Worm (Caenorhabditis elegans) whole organism, L4 larva: ENCODE measurements around the gene C25E10.16.
A peak's percentile ranks its signal among the peaks of the same experiment; 100 is the strongest.

Experiments
- F10B5.3 ChIP-seq: sonication (generic microtip); optimal IDR thresholded peaks from 2 replicates; lab custom pipeline; 2016; ENCODE audit warnings: mild to moderate bottlenecking, missing genetic modification characterization, missing compliant biosample characterization
- F37D6.2 ChIP-seq: sonication (generic microtip); optimal IDR thresholded peaks from 2 replicates; lab custom pipeline; 2016; ENCODE audit warnings: mild to moderate bottlenecking, missing genetic modification characterization, missing compliant biosample characterization
- F44E2.7 ChIP-seq: fragments of 200-800 bp; sonication (Bioruptor generic); IDR thresholded peaks from 2 replicates; pipeline ENCODE4 v2.1.2; 2022; ENCODE audit warnings: missing genetic modification characterization, missing compliant biosample characterization
- F49E8.2 ChIP-seq: sonication (generic microtip); optimal IDR thresholded peaks from 2 replicates; lab custom pipeline; 2016; ENCODE audit warnings: missing compliant biosample characterization, mild to moderate bottlenecking, missing genetic modification characterization, borderline replicate concordance
- T20F7.1 ChIP-seq: fragments of 200-800 bp; sonication (Bioruptor generic); optimal IDR thresholded peaks from 2 replicates; lab custom pipeline; 2018; ENCODE audit warnings: mild to moderate bottlenecking, missing genetic modification characterization, missing compliant biosample characterization
- Y75B8A.6 ChIP-seq: fragments of 200-800 bp; sonication (Bioruptor generic); IDR thresholded peaks from 2 replicates; pipeline ENCODE4 v1.3.6; 2022; ENCODE audit warnings: missing genetic modification reagents, missing genetic modification characterization, missing compliant biosample characterization
- ZK546.5 ChIP-seq, 2 experiments: sonication (generic microtip); optimal IDR thresholded peaks; 2 replicates each; lab custom pipeline; 2017; ENCODE audit warnings: missing biosample characterization in 2 of 2, missing genetic modification characterization in 2 of 2
- aha-1 ChIP-seq: fragments of 150-350 bp; peaks from one replicate; lab custom pipeline; 2014; ENCODE audit warnings: missing biosample characterization, missing genetic modification characterization
- aly-2 ChIP-seq: sonication (generic microtip); optimal IDR thresholded peaks from 2 replicates; lab custom pipeline; 2018; ENCODE audit warnings: missing biosample characterization, missing genetic modification characterization
- ama-1 ChIP-seq: fragments of 150-350 bp; optimal IDR thresholded peaks from 2 replicates; lab custom pipeline; 2014; ENCODE audit warnings: inconsistent platforms, mixed read lengths
- attf-4 ChIP-seq: sonication (generic microtip); optimal IDR thresholded peaks from 3 replicates; lab custom pipeline; 2017; ENCODE audit warnings: missing biosample characterization, missing genetic modification characterization
- ceh-44 ChIP-seq: fragments of 200-800 bp; sonication (Bioruptor generic); IDR thresholded peaks from 2 replicates; pipeline ENCODE4 v1.3.6; 2022; ENCODE audit warnings: missing genetic modification reagents, missing genetic modification characterization, missing compliant biosample characterization
- ceh-62 ChIP-seq: sonication (generic microtip); optimal IDR thresholded peaks from 2 replicates; lab custom pipeline; 2017; ENCODE audit warnings: missing biosample characterization, missing genetic modification characterization
- daf-16 ChIP-seq, 3 experiments: sonication (generic microtip); optimal IDR thresholded peaks; 2 replicates each; lab custom pipeline; 2016 to 2017; ENCODE audit warnings: missing genetic modification characterization in 3 of 3, missing genetic modification reagents in 3 of 3, mild to moderate bottlenecking in 2 of 3, missing compliant biosample characterization in 2 of 3, missing biosample characterization in 1 of 3, moderate library complexity in 1 of 3
- dmd-6 ChIP-seq: fragments of 200-800 bp; sonication (Bioruptor generic); IDR thresholded peaks from 2 replicates; pipeline ENCODE4 v1.3.6; 2022; ENCODE audit warnings: missing genetic modification reagents, missing genetic modification characterization, missing compliant biosample characterization
- dmd-8 ChIP-seq: fragments of 200-800 bp; sonication (Bioruptor generic); IDR thresholded peaks from 2 replicates; pipeline ENCODE4 v1.3.6; 2022; ENCODE audit warnings: missing genetic modification characterization, missing compliant biosample characterization
- dve-1 ChIP-seq: sonication (generic microtip); optimal IDR thresholded peaks from 2 replicates; lab custom pipeline; 2017; ENCODE audit warnings: antibody characterized with exemption, mild to moderate bottlenecking, missing genetic modification characterization, missing compliant biosample characterization; ENCODE audit not compliant: insufficient read depth
- egl-43 ChIP-seq: fragments of 200-800 bp; sonication (Bioruptor generic); IDR thresholded peaks from 2 replicates; pipeline ENCODE4 v1.3.6; 2022; ENCODE audit warnings: missing genetic modification reagents, missing genetic modification characterization, missing compliant biosample characterization
- gei-8 ChIP-seq: fragments of 200-800 bp; sonication (Bioruptor generic); optimal IDR thresholded peaks from 2 replicates; lab custom pipeline; 2018; ENCODE audit warnings: mild to moderate bottlenecking, missing genetic modification characterization, missing compliant biosample characterization
- lin-1 ChIP-seq: fragments of 200-800 bp; sonication (Bioruptor generic); IDR thresholded peaks from 2 replicates; pipeline ENCODE4 v1.3.6; 2022; ENCODE audit warnings: missing genetic modification reagents, missing genetic modification characterization, missing compliant biosample characterization
- lin-13 ChIP-seq: fragments of 150-350 bp; optimal IDR thresholded peaks from 2 replicates; lab custom pipeline; 2014; ENCODE audit warnings: missing biosample characterization, missing genetic modification reagents, missing genetic modification characterization
- lin-38 ChIP-seq: fragments of 200-800 bp; sonication (Bioruptor generic); IDR thresholded peaks from 2 replicates; pipeline ENCODE4 v1.3.6; 2022; ENCODE audit warnings: missing genetic modification reagents, missing genetic modification characterization, missing compliant biosample characterization
- madf-5 ChIP-seq, 2 experiments: fragments of 200-800 bp; sonication (Bioruptor generic); IDR thresholded peaks; 2 replicates each; pipeline ENCODE4 v1.3.6; 2022; ENCODE audit warnings: missing compliant biosample characterization in 2 of 2, missing genetic modification characterization in 2 of 2
- mdl-1 ChIP-seq, 2 experiments: fragments of 150-350 bp in 1 of 2; sonication (generic microtip) in 1 of 2; optimal IDR thresholded peaks; 2 replicates each; lab custom pipeline; 2014 to 2017; ENCODE audit warnings: missing biosample characterization in 2 of 2, missing genetic modification characterization in 2 of 2
- mep-1 ChIP-seq: fragments of 150-350 bp; sonication (generic microtip); optimal IDR thresholded peaks from 3 replicates; lab custom pipeline; 2014; ENCODE audit warnings: missing biosample characterization, missing genetic modification characterization
- mxl-3 ChIP-seq: fragments of 200-800 bp; sonication (Bioruptor generic); optimal IDR thresholded peaks from 2 replicates; lab custom pipeline; 2018; ENCODE audit warnings: mild to moderate bottlenecking, missing genetic modification characterization, missing compliant biosample characterization
- nhr-102 ChIP-seq: sonication (generic microtip); optimal IDR thresholded peaks from 2 replicates; lab custom pipeline; 2016; ENCODE audit warnings: mild to moderate bottlenecking, missing genetic modification characterization, moderate library complexity, missing compliant biosample characterization
- nhr-25 ChIP-seq: sonication (generic microtip); optimal IDR thresholded peaks from 2 replicates; lab custom pipeline; 2017; ENCODE audit warnings: missing genetic modification characterization, mild to moderate bottlenecking, missing compliant biosample characterization, antibody characterized with exemption, moderate library complexity, borderline replicate concordance; ENCODE audit not compliant: insufficient read depth
- nhr-28 ChIP-seq: fragments of 150-350 bp; optimal IDR thresholded peaks from 2 replicates; lab custom pipeline; 2014; ENCODE audit warnings: missing biosample characterization, missing genetic modification characterization
- nhr-41 ChIP-seq: fragments of 200-800 bp; sonication (Bioruptor generic); IDR thresholded peaks from 2 replicates; pipeline ENCODE4 v1.3.6; 2022; ENCODE audit warnings: missing genetic modification reagents, missing genetic modification characterization, missing compliant biosample characterization
- nhr-6 ChIP-seq: fragments of 150-350 bp; optimal IDR thresholded peaks from 2 replicates; lab custom pipeline; 2014; ENCODE audit warnings: missing biosample characterization, missing genetic modification characterization
- nhr-76 ChIP-seq: fragments of 150-350 bp; optimal IDR thresholded peaks from 2 replicates; lab custom pipeline; 2014; ENCODE audit warnings: missing biosample characterization, missing genetic modification characterization
- pha-4 ChIP-seq, 2 experiments: fragments of 150-350 bp in 1 of 2; fragments of 200-800 bp in 1 of 2; sonication (Bioruptor generic) in 1 of 2; IDR thresholded peaks in 1 of 2; optimal IDR thresholded peaks in 1 of 2; 2 replicates each; pipeline versions ENCODE4 v1.3.6 to Lab custom; 2014 to 2022; ENCODE audit warnings: missing genetic modification characterization in 2 of 2, missing genetic modification reagents in 2 of 2, missing biosample characterization in 1 of 2, missing compliant biosample characterization in 1 of 2
- php-3 ChIP-seq: fragments of 200-800 bp; sonication (Bioruptor generic); IDR thresholded peaks from 2 replicates; pipeline ENCODE4 v1.3.6; 2022; ENCODE audit warnings: missing genetic modification reagents, missing genetic modification characterization, missing compliant biosample characterization
- saeg-2 ChIP-seq: fragments of 200-800 bp; sonication (Bioruptor generic); IDR thresholded peaks from 2 replicates; pipeline ENCODE4 v1.3.6; 2022; ENCODE audit warnings: missing genetic modification reagents, missing genetic modification characterization, missing compliant biosample characterization
- snpc-4 ChIP-seq: fragments of 150-350 bp; optimal IDR thresholded peaks from 2 replicates; lab custom pipeline; 2014; ENCODE audit warnings: missing biosample characterization, missing genetic modification characterization
- tra-1 ChIP-seq: fragments of 200-800 bp; sonication (Bioruptor generic); IDR thresholded peaks from 2 replicates; pipeline ENCODE4 v1.3.6; 2022; ENCODE audit warnings: missing genetic modification reagents, missing genetic modification characterization, missing compliant biosample characterization
- unc-130 ChIP-seq: sonication (generic microtip); optimal IDR thresholded peaks from 2 replicates; lab custom pipeline; 2016; ENCODE audit warnings: missing genetic modification reagents, missing genetic modification characterization, missing compliant biosample characterization
- zfp-2 ChIP-seq: sonication (generic microtip); optimal IDR thresholded peaks from 2 replicates; lab custom pipeline; 2016; ENCODE audit warnings: mild to moderate bottlenecking, missing genetic modification characterization, missing compliant biosample characterization
- zip-11 ChIP-seq: fragments of 200-800 bp; sonication (Bioruptor generic); IDR thresholded peaks from 2 replicates; pipeline ENCODE4 v1.3.6; 2022; ENCODE audit warnings: missing genetic modification characterization, missing compliant biosample characterization
- zip-2 ChIP-seq: fragments of 150-350 bp; optimal IDR thresholded peaks from 2 replicates; lab custom pipeline; 2014; ENCODE audit warnings: missing biosample characterization, missing genetic modification characterization
- ztf-11 ChIP-seq: fragments of 150-350 bp; optimal IDR thresholded peaks from 2 replicates; lab custom pipeline; 2014; ENCODE audit warnings: missing biosample characterization, missing genetic modification characterization

C25E10.16 gene

ce11 chrV:9079965-9080432 lies 20.6 kb upstream of the C25E10.16 start (continued):
- TF ChIP-seq F37D6.2 (tag; lab: Kevin White, UChicago): no peak
- TF ChIP-seq aha-1 (tag; lab: Kevin White, UChicago): peak; percentile 89
- TF ChIP-seq nhr-6 (tag; lab: Kevin White, UChicago): no peak
- no peak for TF ChIP-seq nhr-25 (tag; lab: Kevin White, UChicago)
- TF ChIP-seq lin-38 (GFP tag; lab: Robert Waterston, UW): no peak
- TF ChIP-seq F10B5.3: no peak
- TF ChIP-seq T20F7.1: peak; percentile 42
- TF ChIP-seq mep-1 (tag; lab: Kevin White, UChicago): peak; percentile 50
- no peak for TF ChIP-seq php-3 (GFP tag; lab: Robert Waterston, UW)
- TF ChIP-seq egl-43 (GFP tag; lab: Robert Waterston, UW): no peak
- peak; percentile 76 for TF ChIP-seq gei-8 (GFP tag; lab: Kevin White, UChicago)
- TF ChIP-seq nhr-76 (tag; lab: Kevin White, UChicago): no peak
- 0 out of 2 replicates have a peak, but pooled peaks have one; percentile 37 for TF ChIP-seq lin-1 (GFP tag; lab: Robert Waterston, UW)
- no peak for TF ChIP-seq madf-5 (GFP tag; IDR thresholded peaks at IDR 0.05; lab: Robert Waterston, UW)
- TF ChIP-seq ama-1 (lab: Kevin White, UChicago): no peak
- peak; percentile 64; the same call in 1 of the 2 replicates for TF ChIP-seq nhr-41 (GFP tag; lab: Robert Waterston, UW)
- TF ChIP-seq aly-2 (tag; lab: Kevin White, UChicago): no peak
- peak in 1 of 2 experiments; percentile 79 for TF ChIP-seq daf-16 (GFP tag; optimal IDR thresholded peaks at IDR 0.05; lab: Kevin White, UChicago)
- TF ChIP-seq daf-16 (tag; optimal IDR thresholded peaks at IDR 0.05; lab: Kevin White, UChicago): peak; percentile 78
- TF ChIP-seq pha-4 (GFP tag; IDR thresholded peaks at IDR 0.05; lab: Robert Waterston, UW): peak; percentile 71
- TF ChIP-seq pha-4 (tag; optimal IDR thresholded peaks at IDR 0.05; lab: Kevin White, UChicago): no peak
- TF ChIP-seq saeg-2 (GFP tag; lab: Robert Waterston, UW): peak; percentile 74; the same call in 1 of the 2 replicates
- TF ChIP-seq dmd-6 (GFP tag; lab: Robert Waterston, UW): peak; percentile 98
- no peak for TF ChIP-seq zfp-2 (tag; lab: Kevin White, UChicago)
- TF ChIP-seq Y75B8A.6: 0 out of 2 replicates have a peak, but pooled peaks have one; percentile 31
- no peak for TF ChIP-seq ceh-44 (GFP tag; lab: Robert Waterston, UW)
- peak; percentile 88 for TF ChIP-seq tra-1 (GFP tag; lab: Robert Waterston, UW)
- peak in 1 of 2 experiments; percentile 51 for TF ChIP-seq mdl-1 (tag; optimal IDR thresholded peaks at IDR 0.05; lab: Kevin White, UChicago)
- TF ChIP-seq F49E8.2: no peak
- peak; percentile 41 for TF ChIP-seq nhr-102 (tag; lab: Kevin White, UChicago)
- no peak for TF ChIP-seq unc-130 (GFP tag; lab: Kevin White, UChicago)
- TF ChIP-seq dmd-8 (GFP tag; lab: Robert Waterston, UW): no peak
- TF ChIP-seq ceh-62 (tag; lab: Kevin White, UChicago): no peak
- TF ChIP-seq nhr-28 (tag; lab: Kevin White, UChicago): peak; percentile 63
- no peak for TF ChIP-seq ztf-11
- TF ChIP-seq ZK546.5 (tag; optimal IDR thresholded peaks at IDR 0.05; lab: Kevin White, UChicago): no peak
- TF ChIP-seq mxl-3: peak; percentile 83
- no peak for TF ChIP-seq zip-2
- peak; percentile 36 for TF ChIP-seq lin-13 (GFP tag; lab: Kevin White, UChicago)
- no peak for TF ChIP-seq F44E2.7 (GFP tag; lab: Robert Waterston, UW)
- no peak for TF ChIP-seq attf-4
- no peak for TF ChIP-seq snpc-4 (tag; lab: Kevin White, UChicago)
- TF ChIP-seq zip-11 (GFP tag; lab: Robert Waterston, UW): no peak
- peak; percentile 85 for TF ChIP-seq dve-1 (tag; lab: Kevin White, UChicago)
- TF ChIP-seq, all 104 proteins: peak for 30
